Fruit fly (Drosophila melanogaster) whole organism, pupa: ENCODE data around the gene Ubi-p63E.
A peak's percentile ranks its signal among the peaks of the same experiment; 100 is the strongest.

Experiments used
- CG10348 ChIP-seq: fragments of 200-800 bp; sonication (Bioruptor generic); IDR thresholded peaks from 2 replicates; pipeline ENCODE4 v1.3.6; 2022; ENCODE audit warnings: missing biosample characterization, missing genetic modification characterization
- CG12605 ChIP-seq: fragments of 200-800 bp; sonication (Bioruptor generic); IDR thresholded peaks from 2 replicates; pipeline ENCODE4 v1.3.6; 2022; ENCODE audit warnings: missing biosample characterization, missing genetic modification characterization
- CG13204 ChIP-seq: fragments of 200-800 bp; sonication (Bioruptor generic); optimal IDR thresholded peaks from 2 replicates; lab custom pipeline; 2018; ENCODE audit warnings: missing biosample characterization, mild to moderate bottlenecking, missing genetic modification characterization, moderate library complexity
- CG14655 ChIP-seq: fragments of 200-800 bp; sonication (Bioruptor generic); optimal IDR thresholded peaks from 3 replicates; lab custom pipeline; 2017; ENCODE audit warnings: mild to moderate bottlenecking, missing biosample characterization, missing genetic modification reagents, missing genetic modification characterization
- CG15710 ChIP-seq: fragments of 200-800 bp; sonication (Bioruptor generic); optimal IDR thresholded peaks from 2 replicates; lab custom pipeline; 2018; ENCODE audit warnings: missing biosample characterization, mild to moderate bottlenecking, missing genetic modification characterization, moderate library complexity
- CG17806 ChIP-seq: fragments of 200-800 bp; sonication (Bioruptor generic); optimal IDR thresholded peaks from 2 replicates; lab custom pipeline; 2018; ENCODE audit warnings: missing biosample characterization, mild to moderate bottlenecking, missing genetic modification characterization, moderate library complexity
- CG32121 ChIP-seq: fragments of 200-800 bp; sonication (Bioruptor generic); IDR thresholded peaks from 2 replicates; pipeline ENCODE4 v1.3.6; 2022; ENCODE audit warnings: missing biosample characterization, missing genetic modification characterization
- CG34367 ChIP-seq: fragments of 200-800 bp; sonication (Bioruptor generic); optimal IDR thresholded peaks from 2 replicates; lab custom pipeline; 2018; ENCODE audit warnings: missing biosample characterization, mild to moderate bottlenecking, missing genetic modification characterization
- CG4496 ChIP-seq: fragments of 200-800 bp; sonication (Bioruptor generic); IDR thresholded peaks from 3 replicates; pipeline ENCODE4 v1.3.6; 2022; ENCODE audit warnings: missing biosample characterization, missing genetic modification characterization
- CG8159 ChIP-seq: fragments of 200-800 bp; sonication (Bioruptor generic); optimal IDR thresholded peaks from 3 replicates; lab custom pipeline; 2018; ENCODE audit warnings: missing biosample characterization, mild to moderate bottlenecking, missing genetic modification characterization, moderate library complexity
- CG8301 ChIP-seq: fragments of 200-800 bp; sonication (Bioruptor generic); optimal IDR thresholded peaks from 2 replicates; lab custom pipeline; 2018; ENCODE audit warnings: missing biosample characterization, mild to moderate bottlenecking, missing genetic modification characterization
- CG9948 ChIP-seq: fragments of 200-800 bp; sonication (Bioruptor generic); optimal IDR thresholded peaks from 2 replicates; lab custom pipeline; 2018; ENCODE audit warnings: missing biosample characterization, mild to moderate bottlenecking, missing genetic modification characterization, moderate library complexity
- D1 ChIP-seq: fragments of 200-800 bp; sonication (Bioruptor generic); optimal IDR thresholded peaks from 2 replicates; lab custom pipeline; 2018; ENCODE audit warnings: missing biosample characterization, mild to moderate bottlenecking, missing genetic modification characterization, moderate library complexity
- EcR ChIP-seq: fragments of 200-800 bp; sonication (Bioruptor generic); optimal IDR thresholded peaks from 3 replicates; lab custom pipeline; 2019; ENCODE audit warnings: missing biosample characterization, missing genetic modification characterization, mild to moderate bottlenecking, moderate library complexity, missing genetic modification reagents
- Ets98B ChIP-seq: fragments of 200-800 bp; sonication (Bioruptor generic); IDR thresholded peaks from 2 replicates; pipeline ENCODE4 v1.3.6; 2022; ENCODE audit warnings: missing biosample characterization, missing genetic modification characterization
- Pif1A ChIP-seq: fragments of 200-800 bp; sonication (Bioruptor generic); optimal IDR thresholded peaks from 3 replicates; lab custom pipeline; 2016; ENCODE audit warnings: missing biosample characterization, missing genetic modification characterization
- Pif1B ChIP-seq: fragments of 200-800 bp; sonication (Bioruptor generic); optimal IDR thresholded peaks from 3 replicates; lab custom pipeline; 2016; ENCODE audit warnings: missing biosample characterization, missing genetic modification characterization
- Snoo ChIP-seq: fragments of 200-800 bp; sonication (Bioruptor generic); optimal IDR thresholded peaks from 3 replicates; lab custom pipeline; 2017; ENCODE audit warnings: missing biosample characterization, mild to moderate bottlenecking, missing genetic modification characterization, inconsistent platforms
- fd96Ca ChIP-seq: fragments of 200-800 bp; sonication (Bioruptor generic); IDR thresholded peaks from 3 replicates; pipeline ENCODE4 v1.3.6; 2022; ENCODE audit warnings: missing biosample characterization, missing genetic modification characterization
- gl ChIP-seq: fragments of 200-800 bp; sonication (Bioruptor generic); optimal IDR thresholded peaks from 2 replicates; lab custom pipeline; 2018; ENCODE audit warnings: missing biosample characterization, mild to moderate bottlenecking, missing genetic modification characterization
- rn ChIP-seq: fragments of 200-800 bp; sonication (Bioruptor generic); IDR thresholded peaks from 2 replicates; pipeline ENCODE4 v1.3.6; 2022; ENCODE audit warnings: missing biosample characterization, missing genetic modification characterization

Ubi-p63E gene

dm6 chr3L:3908838-3909810 lies 6.1 kb upstream of the Ubi-p63E start:
- TF ChIP-seq CG9948 (tag; lab: Kevin White, UChicago) (no peak), CG34367 (tag; lab: Kevin White, UChicago) (no peak), CG8159 (no peak), EcR (GFP tag; lab: Kevin White, UChicago) (peak; percentile 87), CG32121 (GFP tag; lab: Robert Waterston, UW) (no peak)

dm6 chr3L:3905111-3905510 lies 2.1 kb upstream of the Ubi-p63E start, which contains the start of gene ida:
Gene ida (plus strand): TSS chr3L:3905344.
- TF ChIP-seq CG13204 (GFP tag; lab: Kevin White, UChicago) (no peak), CG4496 (GFP tag; lab: Robert Waterston, UW) (peak; percentile 50; the same call in 1 of the 3 replicates)

dm6 chr3L:3903301-3903700 lies 317 bp upstream of the Ubi-p63E start, which contains the start of gene Sc2:
Gene Sc2 (plus strand): TSS chr3L:3903492.
- TF ChIP-seq rn (GFP tag; lab: Robert Waterston, UW) (no peak), CG9948 (tag; lab: Kevin White, UChicago) (no peak), CG32121 (GFP tag; lab: Robert Waterston, UW) (no peak), Pif1B (GFP tag; lab: Kevin White, UChicago) (no peak), CG15710 (no peak), CG4496 (GFP tag; lab: Robert Waterston, UW) (no peak; the same call in 2 of the 3 replicates), Ets98B (GFP tag; lab: Robert Waterston, UW) (no peak), CG13204 (GFP tag; lab: Kevin White, UChicago) (no peak), CG34367 (tag; lab: Kevin White, UChicago) (no peak), D1 (tag; lab: Kevin White, UChicago) (no peak), gl (tag; lab: Kevin White, UChicago) (no peak), CG8159 (no peak), EcR (GFP tag; lab: Kevin White, UChicago) (no peak), CG17806 (no peak), fd96Ca (GFP tag; lab: Robert Waterston, UW) (no peak), Snoo (tag; lab: Kevin White, UChicago) (no peak)

dm6 chr3L:3901865-3902490 lies 1.0 kb downstream of the Ubi-p63E start:
- TF ChIP-seq Snoo (tag; lab: Kevin White, UChicago) (no peak), fd96Ca (GFP tag; lab: Robert Waterston, UW) (no peak), CG17806 (no peak), CG15710 (no peak), CG13204 (GFP tag; lab: Kevin White, UChicago) (peak; percentile 5), CG34367 (tag; lab: Kevin White, UChicago) (peak; percentile 7), Pif1A (GFP tag; lab: Kevin White, UChicago) (no peak), CG4496 (GFP tag; lab: Robert Waterston, UW) (no peak), CG14655 (no peak), CG9948 (tag; lab: Kevin White, UChicago) (no peak), CG32121 (GFP tag; lab: Robert Waterston, UW) (no peak), CG8159 (no peak), D1 (tag; lab: Kevin White, UChicago) (no peak), Pif1B (GFP tag; lab: Kevin White, UChicago) (no peak), CG8301 (tag; lab: Kevin White, UChicago) (peak; percentile 14), CG12605 (GFP tag; lab: Robert Waterston, UW) (no peak), gl (tag; lab: Kevin White, UChicago) (peak; percentile 67), CG10348 (no peak), Ets98B (GFP tag; lab: Robert Waterston, UW) (no peak), EcR (GFP tag; lab: Kevin White, UChicago) (no peak), rn (GFP tag; lab: Robert Waterston, UW) (no peak)

dm6 chr3L:3898978-3899377 lies 4.0 kb downstream of the Ubi-p63E start, which contains the start of gene Ccz1:
Gene Ccz1 (minus strand): TSS chr3L:3899156.
- TF ChIP-seq gl (tag; lab: Kevin White, UChicago): no peak
- TF ChIP-seq CG8159: peak; percentile 17

- no peak for TF ChIP-seq CG15710
- peak; percentile 17 for TF ChIP-seq Snoo (tag; lab: Kevin White, UChicago)
- no peak for TF ChIP-seq gl (tag; lab: Kevin White, UChicago)
- TF ChIP-seq CG32121 (GFP tag; lab: Robert Waterston, UW): 0 out of 2 replicates have a peak, but pooled peaks have one; percentile 17
- no peak for TF ChIP-seq CG4496 (GFP tag; lab: Robert Waterston, UW)
- no peak for TF ChIP-seq Pif1B (GFP tag; lab: Kevin White, UChicago)
- TF ChIP-seq rn (GFP tag; lab: Robert Waterston, UW): no peak
- TF ChIP-seq CG13204 (GFP tag; lab: Kevin White, UChicago): no peak
These were observed 6.4 kb downstream of the Ubi-p63E start, which contains the start of the genes Gr63a and Lamtor4 for dm6 chr3L:3896553-3897034. Gene Gr63a (minus strand): TSS chr3L:3896603. Gene Lamtor4 (plus strand): TSS chr3L:3896900.
